Worm (Caenorhabditis elegans) whole organism, young adult: ENCODE results near the gene Y51H4A.941.
A peak's percentile ranks its signal among the peaks of the same experiment; 100 is the strongest.
"Not testable (repeated sequence)": the region's sequence is repeated elsewhere in the genome, so short reads cannot be mapped to it uniquely, and the experiment has no call there.

Experiments
- B0019.2 ChIP-seq: fragments of 200-800 bp; sonication (Bioruptor generic); conservative IDR thresholded peaks from 2 replicates; pipeline ENCODE4 v1.3.6; 2022; ENCODE audit warnings: missing genetic modification reagents, missing genetic modification characterization, missing compliant biosample characterization
- B0336.3 ChIP-seq: fragments of 200-800 bp; sonication (Bioruptor generic); IDR thresholded peaks from 2 replicates; pipeline ENCODE4 v1.3.6; 2022; ENCODE audit warnings: missing genetic modification characterization, missing compliant biosample characterization
- C17E4.6 ChIP-seq: fragments of 200-800 bp; sonication (Bioruptor generic); IDR thresholded peaks from 2 replicates; pipeline ENCODE4 v1.3.6; 2022; ENCODE audit warnings: missing genetic modification reagents, missing genetic modification characterization, missing compliant biosample characterization
- F49E8.2 ChIP-seq: sonication (generic microtip); optimal IDR thresholded peaks from 3 replicates; lab custom pipeline; 2017; ENCODE audit warnings: missing genetic modification characterization, mild to moderate bottlenecking, missing compliant biosample characterization, antibody characterized with exemption, moderate library complexity; ENCODE audit not compliant: insufficient read depth
- F52B5.7 ChIP-seq: sonication (generic microtip); optimal IDR thresholded peaks from 2 replicates; lab custom pipeline; 2016; ENCODE audit warnings: mild to moderate bottlenecking, missing genetic modification characterization, missing compliant biosample characterization
- K11D2.4 ChIP-seq: fragments of 200-800 bp; sonication (Bioruptor generic); IDR thresholded peaks from 2 replicates; pipeline ENCODE4 v1.3.6; 2022; ENCODE audit warnings: missing genetic modification reagents, missing genetic modification characterization, missing compliant biosample characterization
- T07F8.4 ChIP-seq: sonication (generic microtip); optimal IDR thresholded peaks from 2 replicates; lab custom pipeline; 2016; ENCODE audit warnings: mild to moderate bottlenecking, missing genetic modification characterization, moderate library complexity, missing compliant biosample characterization
- Y53F4B.3 ChIP-seq: fragments of 200-800 bp; sonication (Bioruptor generic); IDR thresholded peaks from 2 replicates; pipeline ENCODE4 v1.3.6; 2022; ENCODE audit warnings: missing genetic modification reagents, missing genetic modification characterization, missing compliant biosample characterization
- Y56A3A.18 ChIP-seq: fragments of 200-800 bp; sonication (Bioruptor generic); IDR thresholded peaks from 2 replicates; pipeline ENCODE4 v1.3.6; 2022; ENCODE audit warnings: missing genetic modification reagents, missing genetic modification characterization, missing compliant biosample characterization
- ZK185.1 ChIP-seq: sonication (generic microtip); optimal IDR thresholded peaks from 2 replicates; lab custom pipeline; 2016; ENCODE audit warnings: mild to moderate bottlenecking, missing genetic modification characterization, missing compliant biosample characterization; ENCODE audit not compliant: poor library complexity, severe bottlenecking
- cebp-2 ChIP-seq: fragments of 200-800 bp; sonication (Bioruptor generic); IDR thresholded peaks from 2 replicates; pipeline ENCODE4 v1.3.6; 2022; ENCODE audit warnings: missing genetic modification characterization, missing compliant biosample characterization
- ceh-100 ChIP-seq: fragments of 200-800 bp; sonication (Bioruptor generic); IDR thresholded peaks from 2 replicates; pipeline ENCODE4 v1.3.6; 2022; ENCODE audit warnings: missing genetic modification reagents, missing genetic modification characterization, missing compliant biosample characterization
- ceh-27 ChIP-seq: fragments of 200-800 bp; sonication (Bioruptor generic); optimal IDR thresholded peaks from 2 replicates; lab custom pipeline; 2018; ENCODE audit warnings: mild to moderate bottlenecking, missing genetic modification characterization, moderate library complexity, missing compliant biosample characterization
- chd-7 ChIP-seq: sonication (generic microtip); optimal IDR thresholded peaks from 2 replicates; lab custom pipeline; 2016; ENCODE audit warnings: mild to moderate bottlenecking, missing genetic modification characterization, moderate library complexity, missing compliant biosample characterization
- dox-1 ChIP-seq: fragments of 200-800 bp; sonication (Bioruptor generic); IDR thresholded peaks from 2 replicates; pipeline ENCODE4 v1.3.6; 2022; ENCODE audit warnings: missing genetic modification reagents, missing genetic modification characterization, missing compliant biosample characterization
- efl-1 ChIP-seq: fragments of 150-350 bp; optimal IDR thresholded peaks from 2 replicates; lab custom pipeline; 2014; ENCODE audit warnings: missing biosample characterization, missing genetic modification reagents, missing genetic modification characterization
- egl-44 ChIP-seq: fragments of 200-800 bp; sonication (Bioruptor generic); IDR thresholded peaks from 2 replicates; pipeline ENCODE4 v1.3.6; 2022; ENCODE audit warnings: missing genetic modification reagents, missing genetic modification characterization, missing compliant biosample characterization
- egrh-3 ChIP-seq: fragments of 200-800 bp; sonication (Bioruptor generic); IDR thresholded peaks from 2 replicates; pipeline ENCODE4 v1.3.6; 2022; ENCODE audit warnings: missing genetic modification reagents, missing genetic modification characterization, missing compliant biosample characterization
- hlh-12 ChIP-seq: sonication (generic microtip); optimal IDR thresholded peaks from 2 replicates; lab custom pipeline; 2016; ENCODE audit warnings: missing genetic modification characterization, missing compliant biosample characterization
- let-526 ChIP-seq: fragments of 200-800 bp; sonication (Bioruptor generic); IDR thresholded peaks from 2 replicates; pipeline ENCODE4 v1.3.6; 2022; ENCODE audit warnings: missing genetic modification reagents, missing genetic modification characterization, missing compliant biosample characterization
- let-607 ChIP-seq, 2 experiments: fragments of 200-800 bp in 1 of 2; sonication (Bioruptor generic) in 1 of 2; sonication (generic microtip) in 1 of 2; optimal IDR thresholded peaks; 2 replicates each; lab custom pipeline; 2016 to 2018; ENCODE audit warnings: mild to moderate bottlenecking in 2 of 2, missing compliant biosample characterization in 2 of 2, missing genetic modification characterization in 2 of 2, moderate library complexity in 2 of 2, missing genotype in 1 of 2
- lir-1 ChIP-seq: fragments of 200-800 bp; sonication (Bioruptor generic); conservative IDR thresholded peaks from 2 replicates; pipeline ENCODE4 v1.3.6; 2022; ENCODE audit warnings: missing genetic modification reagents, missing genetic modification characterization, missing compliant biosample characterization
- madf-6 ChIP-seq: fragments of 200-800 bp; sonication (Bioruptor generic); IDR thresholded peaks from 2 replicates; pipeline ENCODE4 v1.3.6; 2022; ENCODE audit warnings: missing genetic modification reagents, missing genetic modification characterization, missing compliant biosample characterization
- madf-8 ChIP-seq: fragments of 200-800 bp; sonication (Bioruptor generic); conservative IDR thresholded peaks from 2 replicates; pipeline ENCODE4 v1.3.6; 2022; ENCODE audit warnings: missing genetic modification reagents, missing genetic modification characterization, missing compliant biosample characterization
- mcd-1 ChIP-seq: fragments of 200-800 bp; sonication (Bioruptor generic); IDR thresholded peaks from 2 replicates; pipeline ENCODE4 v1.3.6; 2022; ENCODE audit warnings: missing genetic modification reagents, missing genetic modification characterization, missing compliant biosample characterization
- nhr-120 ChIP-seq: fragments of 200-800 bp; sonication (Bioruptor generic); IDR thresholded peaks from 2 replicates; pipeline ENCODE4 v1.3.6; 2022; ENCODE audit warnings: missing genetic modification characterization, missing compliant biosample characterization
- nhr-179 ChIP-seq: sonication (generic microtip); optimal IDR thresholded peaks from 2 replicates; lab custom pipeline; 2016; ENCODE audit warnings: mild to moderate bottlenecking, missing genetic modification characterization, missing compliant biosample characterization
- nhr-90 ChIP-seq: sonication (generic microtip); optimal IDR thresholded peaks from 2 replicates; lab custom pipeline; 2016; ENCODE audit warnings: missing genotype, mild to moderate bottlenecking, missing genetic modification characterization, missing compliant biosample characterization
- pbrm-1 ChIP-seq: fragments of 200-800 bp; sonication (Bioruptor generic); IDR thresholded peaks from 2 replicates; pipeline ENCODE4 v1.3.6; 2022; ENCODE audit warnings: missing genetic modification reagents, missing genetic modification characterization, missing compliant biosample characterization
- snpc-3.4 ChIP-seq: sonication (generic microtip); optimal IDR thresholded peaks from 2 replicates; lab custom pipeline; 2017; ENCODE audit warnings: missing genetic modification characterization, mild to moderate bottlenecking, missing compliant biosample characterization, antibody characterized with exemption, moderate library complexity, missing genotype, missing genetic modification reagents
- somi-1 ChIP-seq: fragments of 200-800 bp; sonication (Bioruptor generic); optimal IDR thresholded peaks from 2 replicates; lab custom pipeline; 2018; ENCODE audit warnings: mild to moderate bottlenecking, missing genetic modification characterization, missing compliant biosample characterization
- zfh-2 ChIP-seq: fragments of 200-800 bp; sonication (Bioruptor generic); conservative IDR thresholded peaks from 2 replicates; pipeline ENCODE4 v1.3.6; 2022; ENCODE audit warnings: missing genetic modification reagents, missing genetic modification characterization, missing compliant biosample characterization

Gene Y51H4A.941

ce11 chrIV:16656232-16656631, 38.2 kb downstream of the Y51H4A.941 start, which contains the start of gene tsr-2 (continued):
- TF ChIP-seq hlh-12 (no peak), B0336.3 (GFP tag; lab: Robert Waterston, UW) (peak; percentile 73), efl-1 (GFP tag; lab: Kevin White, UChicago) (peak; percentile 78), snpc-3.4 (peak; percentile 78), T07F8.4 (tag; lab: Kevin White, UChicago) (no peak), let-607 (tag; optimal IDR thresholded peaks at IDR 0.05; lab: Kevin White, UChicago) (peak in 1 of 2 experiments; percentile 63), dox-1 (GFP tag; lab: Robert Waterston, UW) (peak; percentile 95), madf-6 (GFP tag; lab: Robert Waterston, UW) (peak; percentile 75), nhr-120 (GFP tag; lab: Robert Waterston, UW) (no peak), B0019.2 (GFP tag; lab: Robert Waterston, UW) (no peak), nhr-179 (no peak), F52B5.7 (no peak), Y56A3A.18 (no peak), C17E4.6 (GFP tag; lab: Robert Waterston, UW) (no peak), pbrm-1 (GFP tag; lab: Robert Waterston, UW) (peak; percentile 89), lir-1 (GFP tag; lab: Robert Waterston, UW) (peak; percentile 78), chd-7 (tag; lab: Kevin White, UChicago) (peak; percentile 50), nhr-90 (no peak), madf-8 (GFP tag; lab: Robert Waterston, UW) (peak; percentile 38; the same call in 1 of the 2 replicates), cebp-2 (GFP tag; lab: Robert Waterston, UW) (no peak), ceh-27 (GFP tag; lab: Kevin White, UChicago) (peak; percentile 78), somi-1 (GFP tag; lab: Kevin White, UChicago) (peak; percentile 57), ZK185.1 (tag; lab: Kevin White, UChicago) (peak; percentile 80), Y53F4B.3 (GFP tag; lab: Robert Waterston, UW) (no peak), egrh-3 (GFP tag; lab: Robert Waterston, UW) (no peak; the same call in 1 of the 2 replicates), K11D2.4 (GFP tag; lab: Robert Waterston, UW) (peak; percentile 78), let-526 (peak; percentile 59; the same call in 1 of the 2 replicates), egl-44 (GFP tag; lab: Robert Waterston, UW) (no peak), ceh-100 (peak; percentile 30; the same call in 1 of the 2 replicates), mcd-1 (GFP tag; lab: Robert Waterston, UW) (peak; percentile 84)
- TF ChIP-seq, all 124 proteins: peak for 62

ce11 chrIV:16655783-16656182, 38.7 kb downstream of the Y51H4A.941 start, which contains the start of gene set-26:
TSS of gene set-26 (minus strand) at chrIV:16655883.
- TF ChIP-seq F49E8.2 (tag; lab: Kevin White, UChicago); nhr-179; Y56A3A.18: not testable (repeated sequence)

ce11 chrIV:16651004-16651403, 43.5 kb downstream of the Y51H4A.941 start:
- TF ChIP-seq pbrm-1 (GFP tag; lab: Robert Waterston, UW), result 0 out of 2 replicates have a peak, but pooled peaks have one; percentile 12
- 0 out of 2 replicates have a peak, but pooled peaks have one; percentile 71 for TF ChIP-seq egrh-3 (GFP tag; lab: Robert Waterston, UW)
- TF ChIP-seq, all 124 proteins: peak for 2; not testable (repeated sequence) for 122

ce11 chrIV:16650256-16650655, 44.2 kb downstream of the Y51H4A.941 start:
- TF ChIP-seq zfh-2 (GFP tag; lab: Robert Waterston, UW) (0 out of 2 replicates have a peak, but pooled peaks have one; percentile 43), egrh-3 (GFP tag; lab: Robert Waterston, UW) (peak; percentile 91)
